Fruit fly (Drosophila melanogaster): ENCODE results near the gene CG34280.

Gene CG34280

DNA sequence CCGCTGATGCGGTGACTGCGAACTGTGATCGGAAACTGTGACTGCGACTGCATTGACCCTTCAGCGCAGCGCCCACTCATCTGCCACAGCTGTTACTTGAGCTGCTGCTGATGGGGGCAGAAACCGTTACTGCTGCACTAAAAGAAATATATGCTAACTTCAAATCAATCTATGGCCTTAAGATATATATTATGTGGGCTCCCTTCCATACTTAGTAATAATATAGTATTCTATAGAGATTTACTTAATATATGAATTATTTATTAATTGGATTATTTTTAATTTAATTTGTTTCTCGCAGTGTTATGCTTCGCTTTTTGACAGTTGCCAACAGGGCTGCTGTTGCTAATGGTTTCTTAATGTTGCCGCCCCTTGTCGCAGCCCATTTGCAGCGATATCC, 24.5 kb downstream of the CG34280 start (continued):
- TF ChIP-seq Tbp (GFP tag; optimal IDR thresholded peaks at IDR 0.05) (no peak), unpg (GFP tag; optimal IDR thresholded peaks at IDR 0.05) (peak; percentile 12), dysf (GFP tag; IDR thresholded peaks at IDR 0.05) (peak; percentile 46; the same call in 2 of the 3 replicates), CG2678 (tag; optimal IDR thresholded peaks at IDR 0.05) (peak; percentile 4), CG31441 (GFP tag; IDR thresholded peaks at IDR 0.05) (peak; percentile 34; the same call in 1 of the 2 replicates), CG11504 (tag; optimal IDR thresholded peaks at IDR 0.05) (peak; percentile 48), Ada2b (GFP tag; IDR thresholded peaks at IDR 0.05) (peak; percentile 17; the same call in 1 of the 2 replicates), fd96Cb (tag; optimal IDR thresholded peaks at IDR 0.05) (peak; percentile 10), CG10654 (GFP tag; optimal IDR thresholded peaks at IDR 0.05) (no peak), CG30403 (GFP tag; optimal IDR thresholded peaks at IDR 0.05) (peak; percentile 32), gem (tag; optimal IDR thresholded peaks at IDR 0.05) (peak; percentile 45), Hr78 (GFP tag; optimal IDR thresholded peaks at IDR 0.05) (no peak), tgo (GFP tag; IDR thresholded peaks at IDR 0.05) (peak; percentile 47; the same call in 1 of the 3 replicates), Ptx1 (GFP tag; IDR thresholded peaks at IDR 0.05) (0 out of 2 replicates have a peak, but pooled peaks have one; percentile 31), crc (GFP tag; optimal IDR thresholded peaks at IDR 0.05) (no peak), prd (optimal IDR thresholded peaks at IDR 0.05) (no peak), prd (GFP tag; IDR thresholded peaks at IDR 0.05) (no peak; the same call in 2 of the 3 replicates), CG11695 (GFP tag; IDR thresholded peaks at IDR 0.05) (no peak), CG4282 (GFP tag; optimal IDR thresholded peaks at IDR 0.05) (no peak), esg (GFP tag; conservative IDR thresholded peaks at IDR 0.05) (peak; percentile 51), trem (tag; optimal IDR thresholded peaks at IDR 0.05) (no peak), CG16813 (GFP tag; IDR thresholded peaks at IDR 0.05; ENCODE audit: partially characterized antibody) (no peak), Max (GFP tag; optimal IDR thresholded peaks at IDR 0.05) (no peak), phol (tag; optimal IDR thresholded peaks at IDR 0.05) (peak; percentile 26), ttk (GFP tag; IDR thresholded peaks at IDR 0.05) (0 out of 2 replicates have a peak, but pooled peaks have one; percentile 32), Oli (tag; optimal IDR thresholded peaks at IDR 0.05) (peak; percentile 22), CG17361 (GFP tag; IDR thresholded peaks at IDR 0.05) (peak; percentile 43; the same call in 1 of the 3 replicates), ssp (GFP tag; IDR thresholded peaks at IDR 0.05) (0 out of 2 replicates have a peak, but pooled peaks have one; percentile 21), CG6689 (GFP tag; IDR thresholded peaks at IDR 0.05) (peak; percentile 36), ro (GFP tag; IDR thresholded peaks at IDR 0.05) (0 out of 2 replicates have a peak, but pooled peaks have one; percentile 19)

DNA sequence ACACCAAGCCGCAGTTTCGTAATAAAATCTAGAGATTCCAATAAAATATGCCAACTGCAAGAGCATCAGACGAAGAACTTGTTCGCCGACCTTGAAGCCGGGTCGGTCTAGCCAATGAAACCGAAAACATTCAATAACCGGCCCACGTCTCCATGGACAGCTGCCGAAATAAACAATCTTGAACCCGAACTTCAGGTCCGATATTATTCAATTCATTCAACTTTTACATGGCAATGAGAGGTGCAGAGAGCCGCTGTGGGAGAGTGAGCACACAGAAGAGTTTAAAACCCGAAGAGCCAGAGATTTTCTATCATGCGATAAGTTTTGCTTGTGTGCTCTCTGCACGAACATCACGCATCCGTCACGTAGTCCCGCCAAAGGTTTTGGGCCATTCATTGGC, 26.0 kb downstream of the CG34280 start:
- TF ChIP-seq Deaf1 (tag; optimal IDR thresholded peaks at IDR 0.05), result peak; percentile 75
- TF ChIP-seq Blimp-1 (GFP tag; optimal IDR thresholded peaks at IDR 0.05), result peak; percentile 97
- peak; percentile 64 to 75 for TF ChIP-seq Trl (optimal IDR thresholded peaks at IDR 0.05)
- TF ChIP-seq Trl (GFP tag; optimal IDR thresholded peaks at IDR 0.05), result no peak
- TF ChIP-seq hbn (GFP tag; IDR thresholded peaks at IDR 0.05; ENCODE audit: partially characterized antibody), result no peak
- TF ChIP-seq Ets65A (GFP tag), result peak; percentile 2
- 0 out of 3 replicates have a peak, but pooled peaks have one; percentile 25 for TF ChIP-seq sr (GFP tag; IDR thresholded peaks at IDR 0.05)
- peak; percentile 92 for TF ChIP-seq chinmo (GFP tag; IDR thresholded peaks at IDR 0.05; ENCODE audit: partially characterized antibody)
- no peak for TF ChIP-seq sob (GFP tag; IDR thresholded peaks at IDR 0.05)
- peak; percentile 16; the same call in 1 of the 2 replicates for TF ChIP-seq CG13287 (GFP tag; IDR thresholded peaks at IDR 0.05; ENCODE audit: partially characterized antibody)
- no peak for TF ChIP-seq CG8281 (tag; optimal IDR thresholded peaks at IDR 0.05)
- peak; percentile 45; the same call in 1 of the 2 replicates for TF ChIP-seq vvl (GFP tag; IDR thresholded peaks at IDR 0.05)
- peak; percentile 50 for TF ChIP-seq abd-A (tag; optimal IDR thresholded peaks at IDR 0.05)
- peak; percentile 67 for TF ChIP-seq ftz-f1 (GFP tag; optimal IDR thresholded peaks at IDR 0.05)
- peak; percentile 37 for TF ChIP-seq Nf-YC (tag; optimal IDR thresholded peaks at IDR 0.05)
- TF ChIP-seq CoRest (tag; optimal IDR thresholded peaks at IDR 0.05), result no peak
- TF ChIP-seq Pdp1 (GFP tag; optimal IDR thresholded peaks at IDR 0.05), result peak in 1 of 2 experiments; percentile 43
- no peak for TF ChIP-seq en (GFP tag; optimal IDR thresholded peaks at IDR 0.05)
- peak in 1 of 2 experiments; percentile 37 for TF ChIP-seq Hr78 (GFP tag; optimal IDR thresholded peaks at IDR 0.05)
